Worm (Caenorhabditis elegans) whole organism, late embryonic: ENCODE data around the gene nspc-18.

ENCODE experiments used
- ceh-2 ChIP-seq: sonication (generic microtip); optimal IDR thresholded peaks from 2 replicates; lab custom pipeline; 2016; ENCODE audit warnings: missing genotype, missing genetic modification characterization, missing compliant biosample characterization
- npax-4 ChIP-seq: sonication (generic microtip); optimal IDR thresholded peaks from 2 replicates; lab custom pipeline; 2016; ENCODE audit warnings: missing genetic modification characterization, missing compliant biosample characterization
- pag-3 ChIP-seq: sonication (generic microtip); optimal IDR thresholded peaks from 2 replicates; lab custom pipeline; 2016; ENCODE audit warnings: missing compliant biosample characterization, missing genetic modification characterization, borderline replicate concordance

- TF ChIP-seq ceh-2 (tag; lab: Kevin White, UChicago) (no peak), pag-3 (tag; lab: Kevin White, UChicago) (no peak), npax-4 (tag; lab: Kevin White, UChicago) (no peak)
These were observed 30.6 kb upstream of the nspc-18 start, which contains the start of gene nhr-3 for ce11 chrX:14557936-14558554.
